Worm (Caenorhabditis elegans): Measurements from ENCODE around the gene spe-17.

ce11 chrIV:12029722-12030182, 16.5 kb downstream of the spe-17 start, which contains the start of gene T12G3.11:
- TF ChIP-seq nhr-28 (tag; optimal IDR thresholded peaks at IDR 0.05) (no peak), mdl-1 (tag; optimal IDR thresholded peaks at IDR 0.05) (no peak), pha-4 (GFP tag; IDR thresholded peaks at IDR 0.05) (no peak), pha-4 (tag; optimal IDR thresholded peaks at IDR 0.05) (no peak), F49E8.2 (tag; optimal IDR thresholded peaks at IDR 0.05; ENCODE audit: borderline replicate concordance) (no peak)

Data from whole organism, L4 larva.